Worm (Caenorhabditis elegans) whole organism, L1 larva: Measurements from ENCODE around the gene R09A1.3.

Source experiments
- C04F5.9 ChIP-seq: sonication (generic microtip); optimal IDR thresholded peaks from 2 replicates; lab custom pipeline; 2016; ENCODE audit warnings: missing genetic modification characterization, missing compliant biosample characterization
- C16A3.4 ChIP-seq: fragments of 150-350 bp; optimal IDR thresholded peaks from 2 replicates; lab custom pipeline; 2014; ENCODE audit warnings: missing biosample characterization, missing genetic modification characterization
- C34B4.2 ChIP-seq: sonication (generic microtip); optimal IDR thresholded peaks from 2 replicates; lab custom pipeline; 2017; ENCODE audit warnings: mild to moderate bottlenecking, missing genetic modification characterization, missing compliant biosample characterization
- alr-1 ChIP-seq: fragments of 200-800 bp; sonication (Bioruptor generic); optimal IDR thresholded peaks from 2 replicates; lab custom pipeline; 2018; ENCODE audit warnings: borderline replicate concordance, mild to moderate bottlenecking, missing genetic modification characterization, missing compliant biosample characterization
- ceh-63 ChIP-seq: fragments of 200-800 bp; sonication (Bioruptor generic); optimal IDR thresholded peaks from 2 replicates; lab custom pipeline; 2018; ENCODE audit warnings: mild to moderate bottlenecking, missing genetic modification characterization, missing compliant biosample characterization
- ceh-8 ChIP-seq: fragments of 200-800 bp; sonication (Bioruptor generic); optimal IDR thresholded peaks from 2 replicates; lab custom pipeline; 2018; ENCODE audit warnings: mild to moderate bottlenecking, missing genetic modification characterization, moderate library complexity, missing compliant biosample characterization
- ceh-82 ChIP-seq, 3 experiments: fragments of 150-350 bp in 1 of 3; sonication (generic microtip) in 2 of 3; optimal IDR thresholded peaks; 2 replicates each; lab custom pipeline; 2014 to 2017; ENCODE audit warnings: missing biosample characterization in 3 of 3, missing genetic modification characterization in 3 of 3
- ceh-90 ChIP-seq: sonication (generic microtip); optimal IDR thresholded peaks from 2 replicates; lab custom pipeline; 2016; ENCODE audit warnings: missing genetic modification characterization, missing compliant biosample characterization
- ces-1 ChIP-seq: fragments of 150-350 bp; optimal IDR thresholded peaks from 2 replicates; lab custom pipeline; 2014; ENCODE audit warnings: missing biosample characterization, missing genetic modification reagents, missing genetic modification characterization
- dpl-1 ChIP-seq, 3 experiments: fragments of 150-350 bp in 2 of 3; sonication (generic microtip) in 1 of 3; optimal IDR thresholded peaks; 2 replicates each; lab custom pipeline; 2014 to 2017; ENCODE audit warnings: missing biosample characterization in 3 of 3, missing genetic modification characterization in 3 of 3, missing genetic modification reagents in 3 of 3
- efl-1 ChIP-seq, 4 experiments: fragments of 150-350 bp; optimal IDR thresholded peaks in 3 of 4; peaks in 1 of 4; 1 replicate in 1 of 4; 2 replicates in 3 of 4; lab custom pipeline; 2014; ENCODE audit warnings: missing biosample characterization in 2 of 4, missing genetic modification characterization in 2 of 4, missing genetic modification reagents in 2 of 4
- egl-13 ChIP-seq: sonication (generic microtip); optimal IDR thresholded peaks from 2 replicates; lab custom pipeline; 2016; ENCODE audit warnings: missing genotype, missing genetic modification reagents, missing genetic modification characterization, missing compliant biosample characterization
- egl-27 ChIP-seq, 2 experiments: fragments of 150-350 bp in 1 of 2; sonication (generic microtip); optimal IDR thresholded peaks; 3 replicates each; lab custom pipeline; 2017 to 2018; ENCODE audit warnings: missing biosample characterization in 2 of 2, missing genetic modification characterization in 2 of 2, missing genetic modification reagents in 2 of 2
- elt-2 ChIP-seq: sonication (generic microtip); optimal IDR thresholded peaks from 2 replicates; lab custom pipeline; 2016; ENCODE audit warnings: missing genetic modification characterization, mild to moderate bottlenecking, inconsistent platforms, missing compliant biosample characterization, missing genetic modification reagents
- fkh-10 ChIP-seq: sonication (generic microtip); optimal IDR thresholded peaks from 2 replicates; lab custom pipeline; 2017; ENCODE audit warnings: missing biosample characterization, missing genetic modification reagents, missing genetic modification characterization
- fkh-8 ChIP-seq: sonication (generic microtip); optimal IDR thresholded peaks from 2 replicates; lab custom pipeline; 2016; ENCODE audit warnings: mild to moderate bottlenecking, missing genetic modification characterization, missing compliant biosample characterization
- fos-1 ChIP-seq: fragments of 150-350 bp; optimal IDR thresholded peaks from 2 replicates; lab custom pipeline; 2014; ENCODE audit warnings: missing biosample characterization, missing genetic modification characterization
- jun-1 ChIP-seq: fragments of 150-350 bp; optimal IDR thresholded peaks from 2 replicates; lab custom pipeline; 2014; ENCODE audit warnings: missing biosample characterization, missing genetic modification reagents, missing genetic modification characterization
- lin-13 ChIP-seq: fragments of 150-350 bp; optimal IDR thresholded peaks from 2 replicates; lab custom pipeline; 2014; ENCODE audit warnings: missing biosample characterization, missing genetic modification reagents, missing genetic modification characterization
- lin-14 ChIP-seq: fragments of 200-800 bp; sonication (Bioruptor generic); optimal IDR thresholded peaks from 2 replicates; lab custom pipeline; 2018; ENCODE audit warnings: mild to moderate bottlenecking, missing genetic modification characterization, moderate library complexity, missing compliant biosample characterization
- lin-35 ChIP-seq, 2 experiments: fragments of 150-350 bp; optimal IDR thresholded peaks; 2 replicates each; lab custom pipeline; 2014; ENCODE audit warnings: missing biosample characterization in 2 of 2, missing genetic modification characterization in 2 of 2, missing genetic modification reagents in 2 of 2
- lin-39 ChIP-seq: fragments of 150-350 bp; optimal IDR thresholded peaks from 2 replicates; lab custom pipeline; 2014; ENCODE audit warnings: missing biosample characterization, missing genetic modification reagents, missing genetic modification characterization
- lsy-2 ChIP-seq, 2 experiments: fragments of 150-350 bp; optimal IDR thresholded peaks; 2 replicates each; lab custom pipeline; 2014; ENCODE audit warnings: missing biosample characterization in 2 of 2, missing genetic modification characterization in 2 of 2
- mab-9 ChIP-seq: fragments of 200-800 bp; sonication (Bioruptor generic); IDR thresholded peaks from 2 replicates; pipeline ENCODE4 v1.3.6; 2022; ENCODE audit warnings: missing genetic modification reagents, missing genetic modification characterization, missing compliant biosample characterization
- mep-1 ChIP-seq: fragments of 150-350 bp; optimal IDR thresholded peaks from 2 replicates; lab custom pipeline; 2014; ENCODE audit warnings: missing biosample characterization, missing genetic modification characterization
- nhr-19 ChIP-seq: fragments of 200-800 bp; sonication (Bioruptor generic); conservative IDR thresholded peaks from 2 replicates; pipeline ENCODE4 v1.3.6; 2022; ENCODE audit warnings: missing genetic modification characterization, missing compliant biosample characterization
- nhr-20 ChIP-seq: sonication (generic microtip); optimal IDR thresholded peaks from 2 replicates; lab custom pipeline; 2016; ENCODE audit warnings: mild to moderate bottlenecking, missing genetic modification characterization, missing compliant biosample characterization
- nhr-47 ChIP-seq: sonication (generic microtip); optimal IDR thresholded peaks from 2 replicates; lab custom pipeline; 2016; ENCODE audit warnings: mild to moderate bottlenecking, missing genetic modification characterization, moderate library complexity, missing compliant biosample characterization
- nhr-71 ChIP-seq: sonication (generic microtip); optimal IDR thresholded peaks from 2 replicates; lab custom pipeline; 2016; ENCODE audit warnings: mild to moderate bottlenecking, missing genetic modification characterization, moderate library complexity, missing compliant biosample characterization
- nhr-76 ChIP-seq: sonication (generic microtip); optimal IDR thresholded peaks from 2 replicates; lab custom pipeline; 2017; ENCODE audit warnings: missing biosample characterization, missing genetic modification characterization
- snpc-4 ChIP-seq: fragments of 150-350 bp; optimal IDR thresholded peaks from 2 replicates; lab custom pipeline; 2014; ENCODE audit warnings: missing biosample characterization, missing genetic modification characterization
- snu-23 ChIP-seq: sonication (generic microtip); optimal IDR thresholded peaks from 2 replicates; lab custom pipeline; 2016; ENCODE audit warnings: missing genetic modification characterization, missing compliant biosample characterization
- sup-37 ChIP-seq: fragments of 200-800 bp; sonication (Bioruptor generic); optimal IDR thresholded peaks from 2 replicates; lab custom pipeline; 2018; ENCODE audit warnings: mild to moderate bottlenecking, missing genetic modification characterization, missing compliant biosample characterization
- tlp-1 ChIP-seq: fragments of 150-350 bp; optimal IDR thresholded peaks from 2 replicates; lab custom pipeline; 2014; ENCODE audit warnings: missing biosample characterization, missing genetic modification characterization
- unc-130 ChIP-seq: fragments of 150-350 bp; optimal IDR thresholded peaks from 2 replicates; lab custom pipeline; 2017; ENCODE audit warnings: missing biosample characterization, missing genetic modification characterization, inconsistent platforms
- unc-62 ChIP-seq: fragments of 150-350 bp; optimal IDR thresholded peaks from 2 replicates; lab custom pipeline; 2014; ENCODE audit warnings: missing biosample characterization, missing genetic modification reagents, missing genetic modification characterization
- unc-98 ChIP-seq: fragments of 200-800 bp; sonication (Bioruptor generic); IDR thresholded peaks from 2 replicates; pipeline ENCODE4 v1.3.6; 2022; ENCODE audit warnings: missing genetic modification characterization, missing compliant biosample characterization
- xbp-1 ChIP-seq: sonication (generic microtip); optimal IDR thresholded peaks from 2 replicates; lab custom pipeline; 2016; ENCODE audit warnings: missing genetic modification characterization, missing compliant biosample characterization
- zip-4 ChIP-seq: fragments of 200-800 bp; sonication (Bioruptor generic); optimal IDR thresholded peaks from 2 replicates; lab custom pipeline; 2018; ENCODE audit warnings: mild to moderate bottlenecking, missing genetic modification characterization, moderate library complexity, missing compliant biosample characterization

R09A1.3 gene

ce11 chrV:1023367-1023766, 3.5 kb downstream of the R09A1.3 start, which contains the start of gene pei-2:
TSS of gene pei-2 (minus strand) at chrV:1023467.
- no peak for TF ChIP-seq alr-1
- TF ChIP-seq, all 84 proteins: peak for 0

- peak; percentile 42 for TF ChIP-seq ceh-8
- no peak for TF ChIP-seq C34B4.2
- TF ChIP-seq xbp-1 = no peak
Measured at ce11 chrV:1021456-1021855, 5.4 kb downstream of the R09A1.3 start.

ce11 chrV:1017196-1017595, 9.7 kb downstream of the R09A1.3 start:
- no peak for TF ChIP-seq unc-130
- no peak for TF ChIP-seq ceh-63
- no peak for TF ChIP-seq fos-1 (tag; lab: Kevin White, UChicago)
- no peak for TF ChIP-seq elt-2
- TF ChIP-seq C16A3.4 (tag; lab: Kevin White, UChicago) = no peak
- no peak for TF ChIP-seq tlp-1 (tag; lab: Kevin White, UChicago)

- TF ChIP-seq jun-1 = no peak
- TF ChIP-seq unc-62 (GFP tag; lab: Kevin White, UChicago) = no peak
- no peak for TF ChIP-seq mab-9 (GFP tag; lab: Robert Waterston, UW)
- TF ChIP-seq ceh-82 (tag; optimal IDR thresholded peaks at IDR 0.05; lab: Kevin White, UChicago) = no peak
- TF ChIP-seq lin-14 (GFP tag; lab: Kevin White, UChicago) = no peak
- TF ChIP-seq dpl-1 (GFP tag; optimal IDR thresholded peaks at IDR 0.05; lab: Kevin White, UChicago) = no peak
- no peak for TF ChIP-seq lin-39 (tag; lab: Kevin White, UChicago)
- no peak for TF ChIP-seq nhr-76 (tag; lab: Kevin White, UChicago)
- TF ChIP-seq zip-4 (GFP tag; lab: Kevin White, UChicago) = no peak
- TF ChIP-seq lin-35 (GFP tag; optimal IDR thresholded peaks at IDR 0.05; lab: Kevin White, UChicago) = no peak
- no peak for TF ChIP-seq tlp-1 (tag; lab: Kevin White, UChicago)
- TF ChIP-seq nhr-20 (tag; lab: Kevin White, UChicago) = no peak
Measured at ce11 chrV:1015194-1015593, 11.7 kb downstream of the R09A1.3 start.

- TF ChIP-seq fkh-10 (GFP tag; lab: Kevin White, UChicago) = no peak
- no peak for TF ChIP-seq nhr-71 (tag; lab: Kevin White, UChicago)
- TF ChIP-seq egl-27 (tag; optimal IDR thresholded peaks at IDR 0.05; lab: Kevin White, UChicago) = no peak
- no peak for TF ChIP-seq lin-13 (GFP tag; lab: Kevin White, UChicago)
- TF ChIP-seq snpc-4 = no peak
- TF ChIP-seq egl-13 (tag; lab: Kevin White, UChicago) = no peak
- no peak for TF ChIP-seq efl-1 (optimal IDR thresholded peaks at IDR 0.05; lab: Kevin White, UChicago)
- TF ChIP-seq efl-1 (GFP tag; optimal IDR thresholded peaks at IDR 0.05 in 1 of 2; lab: Kevin White, UChicago) = no peak
- TF ChIP-seq sup-37 (GFP tag; lab: Kevin White, UChicago) = no peak
- no peak for TF ChIP-seq nhr-47
- no peak for TF ChIP-seq C04F5.9 (tag; lab: Kevin White, UChicago)
- TF ChIP-seq ces-1 (GFP tag; lab: Kevin White, UChicago) = no peak
- TF ChIP-seq nhr-19 (GFP tag; lab: Robert Waterston, UW) = no peak
- no peak for TF ChIP-seq ceh-90
- TF ChIP-seq C16A3.4 (tag; lab: Kevin White, UChicago) = no peak
- no peak for TF ChIP-seq unc-98
- no peak for TF ChIP-seq dpl-1 (GFP tag; optimal IDR thresholded peaks at IDR 0.05; lab: Kevin White, UChicago)
- TF ChIP-seq mep-1 (tag; lab: Kevin White, UChicago) = no peak
- TF ChIP-seq fkh-8 (tag; lab: Kevin White, UChicago) = no peak
- no peak for TF ChIP-seq lsy-2 (tag; optimal IDR thresholded peaks at IDR 0.05; lab: Kevin White, UChicago)
- no peak for TF ChIP-seq snu-23 (GFP tag; lab: Kevin White, UChicago)
Measured at ce11 chrV:1013637-1014036, 13.2 kb downstream of the R09A1.3 start.
